Worm (Caenorhabditis elegans): ENCODE data around the gene cest-9.2.

DNA sequence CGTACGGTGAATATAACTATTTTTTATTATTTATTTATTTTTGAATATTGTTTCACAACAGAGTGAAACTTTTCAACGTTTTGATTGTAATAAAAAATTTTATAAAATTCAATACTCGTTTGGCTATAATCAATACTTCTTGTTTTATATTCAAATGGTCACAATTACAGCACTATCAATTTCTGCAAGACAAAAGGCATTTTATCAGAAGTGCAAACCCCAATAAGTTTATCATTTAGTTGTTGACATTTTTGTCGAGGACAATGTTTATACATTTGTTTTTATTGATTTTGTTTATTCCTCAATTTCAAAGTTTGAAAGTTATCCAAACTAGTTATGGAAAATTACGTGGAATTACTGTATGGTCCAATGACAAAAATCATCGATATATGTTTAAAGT is 4.1 kb downstream of the cest-9.2 start, which contains the start of gene cest-9.1:
- TF ChIP-seq mep-1 (tag; optimal IDR thresholded peaks at IDR 0.05), result no peak
- TF ChIP-seq nhr-76 (tag; optimal IDR thresholded peaks at IDR 0.05), result no peak
